Fruit fly (Drosophila melanogaster) whole organism, embryonic: ENCODE data around the gene MTF-1.
A peak's percentile ranks its signal among the peaks of the same experiment; 100 is the strongest.

Source experiments
- BtbVII ChIP-seq: fragments of 200-800 bp; sonication (Bioruptor generic); optimal IDR thresholded peaks from 3 replicates; lab custom pipeline; 2017; ENCODE audit warnings: missing biosample characterization, mild to moderate bottlenecking, missing genetic modification characterization
- Bteb2 ChIP-seq: fragments of 200-800 bp; sonication (Bioruptor generic); optimal IDR thresholded peaks from 2 replicates; lab custom pipeline; 2016; ENCODE audit warnings: missing biosample characterization, missing genetic modification characterization
- CG10147 ChIP-seq: fragments of 200-800 bp; sonication (Bioruptor generic); optimal IDR thresholded peaks from 2 replicates; lab custom pipeline; 2019; ENCODE audit warnings: missing biosample characterization, mild to moderate bottlenecking, missing genetic modification characterization, moderate library complexity
- CG12659 ChIP-seq: fragments of 200-800 bp; sonication (Bioruptor generic); optimal IDR thresholded peaks from 3 replicates; lab custom pipeline; 2017; ENCODE audit warnings: mild to moderate bottlenecking, missing biosample characterization, missing genetic modification reagents, missing genetic modification characterization
- CG14710 ChIP-seq: fragments of 200-800 bp; sonication (Bioruptor generic); optimal IDR thresholded peaks from 3 replicates; lab custom pipeline; 2019; ENCODE audit warnings: missing biosample characterization, mild to moderate bottlenecking, missing genetic modification characterization, moderate library complexity
- CG1529 ChIP-seq: fragments of 200-800 bp; sonication (Bioruptor generic); optimal IDR thresholded peaks from 3 replicates; lab custom pipeline; 2018; ENCODE audit warnings: missing biosample characterization, missing genetic modification characterization
- CG1647 ChIP-seq: fragments of 200-800 bp; sonication (Bioruptor generic); optimal IDR thresholded peaks from 3 replicates; lab custom pipeline; 2016; ENCODE audit warnings: missing biosample characterization, missing genetic modification characterization
- CG16813 ChIP-seq: fragments of 200-800 bp; sonication (Bioruptor generic); IDR thresholded peaks from 3 replicates; pipeline ENCODE4 v1.3.6; 2022; ENCODE audit warnings: missing biosample characterization, missing genetic modification characterization; ENCODE audit not compliant: partially characterized antibody
- CG16815 ChIP-seq: fragments of 200-800 bp; sonication (Bioruptor generic); optimal IDR thresholded peaks from 3 replicates; lab custom pipeline; 2017; ENCODE audit warnings: missing biosample characterization, mild to moderate bottlenecking, missing genetic modification characterization
- CG17186 ChIP-seq: fragments of 200-800 bp; sonication (Bioruptor generic); optimal IDR thresholded peaks from 3 replicates; lab custom pipeline; 2017; ENCODE audit warnings: missing biosample characterization, missing genetic modification reagents, missing genetic modification characterization
- CG17912 ChIP-seq: fragments of 200-800 bp; sonication (Bioruptor generic); optimal IDR thresholded peaks from 2 replicates; lab custom pipeline; 2018; ENCODE audit warnings: missing biosample characterization, mild to moderate bottlenecking, missing genetic modification characterization
- CG33213 ChIP-seq: fragments of 200-800 bp; sonication (Bioruptor generic); optimal IDR thresholded peaks from 3 replicates; lab custom pipeline; 2016; ENCODE audit warnings: missing biosample characterization, missing genetic modification characterization
- CG3838 ChIP-seq: fragments of 200-800 bp; sonication (Bioruptor generic); optimal IDR thresholded peaks from 3 replicates; lab custom pipeline; 2016; ENCODE audit warnings: missing biosample characterization, missing genetic modification characterization
- CG4282 ChIP-seq: fragments of 200-800 bp; sonication (Bioruptor generic); optimal IDR thresholded peaks from 2 replicates; lab custom pipeline; 2016; ENCODE audit warnings: missing biosample characterization, missing genetic modification characterization
- CG4424 ChIP-seq: fragments of 200-800 bp; sonication (Bioruptor generic); optimal IDR thresholded peaks from 3 replicates; lab custom pipeline; 2016; ENCODE audit warnings: missing biosample characterization, missing genetic modification characterization
- CG4617 ChIP-seq: fragments of 200-800 bp; sonication (Bioruptor generic); optimal IDR thresholded peaks from 3 replicates; lab custom pipeline; 2016; ENCODE audit warnings: missing biosample characterization, missing genetic modification characterization, borderline replicate concordance
- CG6175 ChIP-seq: fragments of 200-800 bp; sonication (Bioruptor generic); IDR thresholded peaks from 3 replicates; pipeline ENCODE4 v1.3.6; 2022; ENCODE audit warnings: missing biosample characterization, missing genetic modification characterization
- CG6683 ChIP-seq: fragments of 200-800 bp; sonication (Bioruptor generic); optimal IDR thresholded peaks from 2 replicates; lab custom pipeline; 2017; ENCODE audit warnings: missing biosample characterization, mild to moderate bottlenecking, missing genetic modification characterization, missing genetic modification reagents
- CG7745 ChIP-seq: fragments of 200-800 bp; sonication (Bioruptor generic); optimal IDR thresholded peaks from 2 replicates; lab custom pipeline; 2018; ENCODE audit warnings: missing biosample characterization, mild to moderate bottlenecking, missing genetic modification characterization, moderate library complexity
- CG8281 ChIP-seq: fragments of 200-800 bp; sonication (Bioruptor generic); optimal IDR thresholded peaks from 2 replicates; lab custom pipeline; 2018; ENCODE audit warnings: missing biosample characterization, mild to moderate bottlenecking, missing genetic modification characterization, moderate library complexity
- CrebB ChIP-seq: fragments of 200-800 bp; sonication (Bioruptor generic); optimal IDR thresholded peaks from 3 replicates; lab custom pipeline; 2018; ENCODE audit warnings: missing biosample characterization, mild to moderate bottlenecking, missing genetic modification characterization
- D19A ChIP-seq: fragments of 200-800 bp; optimal IDR thresholded peaks from 3 replicates; lab custom pipeline; 2019; ENCODE audit warnings: missing biosample characterization, mild to moderate bottlenecking, missing genetic modification characterization, moderate library complexity
- Dip2 ChIP-seq: fragments of 200-800 bp; sonication (Bioruptor generic); IDR thresholded peaks from 2 replicates; pipeline ENCODE4 v1.3.6; 2022; ENCODE audit warnings: missing biosample characterization, missing genetic modification characterization
- Dp ChIP-seq: fragments of 200-800 bp; sonication (Bioruptor generic); optimal IDR thresholded peaks from 2 replicates; lab custom pipeline; 2018; ENCODE audit warnings: missing biosample characterization, mild to moderate bottlenecking, missing genetic modification characterization, moderate library complexity
- HHEX ChIP-seq: fragments of 200-800 bp; sonication (Bioruptor generic); optimal IDR thresholded peaks from 3 replicates; lab custom pipeline; 2017; ENCODE audit warnings: missing biosample characterization, mild to moderate bottlenecking, missing genetic modification characterization, missing genetic modification reagents
- HLH54F ChIP-seq: fragments of 200-800 bp; sonication (Bioruptor generic); optimal IDR thresholded peaks from 3 replicates; lab custom pipeline; 2016; ENCODE audit warnings: missing biosample characterization, missing genetic modification characterization
- Hmx ChIP-seq: fragments of 200-800 bp; sonication (Bioruptor generic); optimal IDR thresholded peaks from 2 replicates; lab custom pipeline; 2016; ENCODE audit warnings: missing biosample characterization, missing genetic modification characterization
- Hr39 ChIP-seq: fragments of >200 bp; optimal IDR thresholded peaks from 2 replicates; lab custom pipeline; 2017
- Lim3 ChIP-seq: fragments of 200-800 bp; sonication (Bioruptor generic); IDR thresholded peaks from 2 replicates; pipeline ENCODE4 v1.3.6; 2022; ENCODE audit warnings: missing biosample characterization, missing genetic modification characterization
- NfI ChIP-seq: fragments of 200-800 bp; sonication (Bioruptor generic); optimal IDR thresholded peaks from 3 replicates; lab custom pipeline; 2018; ENCODE audit warnings: missing biosample characterization, mild to moderate bottlenecking, missing genetic modification characterization, moderate library complexity
- Poxn ChIP-seq: fragments of 200-800 bp; sonication (Bioruptor generic); IDR thresholded peaks from 2 replicates; pipeline ENCODE4 v1.3.6; 2022; ENCODE audit warnings: missing biosample characterization, missing genetic modification characterization
- Sox102F ChIP-seq: fragments of 200-800 bp; sonication (Bioruptor generic); optimal IDR thresholded peaks from 2 replicates; lab custom pipeline; 2018; ENCODE audit warnings: missing biosample characterization, mild to moderate bottlenecking, missing genetic modification characterization, moderate library complexity
- Taf1 ChIP-seq: fragments of 200-800 bp; sonication (Bioruptor generic); IDR thresholded peaks from 2 replicates; pipeline ENCODE4 v1.3.6; 2022; ENCODE audit warnings: missing biosample characterization, missing genetic modification characterization
- YL-1 ChIP-seq: fragments of 200-800 bp; sonication (Bioruptor generic); optimal IDR thresholded peaks from 3 replicates; lab custom pipeline; 2017; ENCODE audit warnings: missing biosample characterization, mild to moderate bottlenecking, missing genetic modification characterization
- al ChIP-seq: fragments of 200-800 bp; sonication (Bioruptor generic); IDR thresholded peaks from 2 replicates; pipeline ENCODE4 v1.3.6; 2022; ENCODE audit warnings: missing biosample characterization, missing genetic modification characterization
- bab2 ChIP-seq: fragments of 200-800 bp; sonication (Bioruptor generic); optimal IDR thresholded peaks from 2 replicates; lab custom pipeline; 2016; ENCODE audit warnings: missing biosample characterization, missing genetic modification characterization
- cad ChIP-seq: fragments of >200 bp; optimal IDR thresholded peaks from 2 replicates; lab custom pipeline; 2017; ENCODE audit warnings: missing biosample characterization, missing genetic modification characterization
- dysf ChIP-seq: fragments of 200-800 bp; sonication (Bioruptor generic); IDR thresholded peaks from 3 replicates; pipeline ENCODE4 v1.3.6; 2022; ENCODE audit warnings: missing biosample characterization, missing genetic modification characterization
- gce ChIP-seq: fragments of 200-800 bp; sonication (Bioruptor generic); IDR thresholded peaks from 3 replicates; pipeline ENCODE4 v1.3.6; 2022; ENCODE audit warnings: missing biosample characterization, missing genetic modification characterization
- gfzf ChIP-seq: fragments of 200-800 bp; sonication (Bioruptor generic); optimal IDR thresholded peaks from 2 replicates; lab custom pipeline; 2016; ENCODE audit warnings: missing biosample characterization, mild to moderate bottlenecking, missing genetic modification characterization, moderate library complexity
- h ChIP-seq: fragments of >200 bp; optimal IDR thresholded peaks from 2 replicates; lab custom pipeline; 2017
- ham ChIP-seq: fragments of 200-800 bp; sonication (Bioruptor generic); IDR thresholded peaks from 2 replicates; pipeline ENCODE4 v1.3.6; 2022; ENCODE audit warnings: missing biosample characterization, missing genetic modification characterization
- klu ChIP-seq: fragments of 200-800 bp; sonication (Bioruptor generic); IDR thresholded peaks from 2 replicates; pipeline ENCODE4 v1.3.6; 2022; ENCODE audit warnings: missing biosample characterization, missing genetic modification characterization
- lbe ChIP-seq: fragments of 200-800 bp; sonication (Bioruptor generic); optimal IDR thresholded peaks from 2 replicates; lab custom pipeline; 2016; ENCODE audit warnings: missing biosample characterization, mild to moderate bottlenecking, missing genetic modification characterization
- mam ChIP-seq: fragments of 200-800 bp; sonication (Bioruptor generic); optimal IDR thresholded peaks from 3 replicates; lab custom pipeline; 2016; ENCODE audit warnings: missing biosample characterization, missing genetic modification characterization
- schlank ChIP-seq: fragments of 200-800 bp; sonication (Bioruptor generic); optimal IDR thresholded peaks from 2 replicates; lab custom pipeline; 2018; ENCODE audit warnings: missing biosample characterization, mild to moderate bottlenecking, missing genetic modification characterization
- sens-2 ChIP-seq: fragments of 200-800 bp; sonication (Bioruptor generic); IDR thresholded peaks from 2 replicates; pipeline ENCODE4 v1.3.6; 2022; ENCODE audit warnings: missing biosample characterization, missing genetic modification characterization
- stc ChIP-seq: fragments of 200-800 bp; sonication (Bioruptor generic); IDR thresholded peaks from 2 replicates; pipeline ENCODE4 v1.3.6; 2022; ENCODE audit warnings: missing biosample characterization, missing genetic modification characterization
- stwl ChIP-seq: fragments of 200-800 bp; sonication (Bioruptor generic); optimal IDR thresholded peaks from 3 replicates; lab custom pipeline; 2018; ENCODE audit warnings: missing biosample characterization, mild to moderate bottlenecking, missing genetic modification characterization, moderate library complexity
- ttk ChIP-seq: fragments of 200-800 bp; sonication (Bioruptor generic); IDR thresholded peaks from 2 replicates; pipeline ENCODE4 v2.1.2; 2022; ENCODE audit warnings: missing biosample characterization, missing genetic modification characterization

The MTF-1 gene

dm6 chr3L:9410754-9411423, 19.2 kb upstream of the MTF-1 start, which contains the start of the genes CG4022 and Cpsf5 (continued):
- TF ChIP-seq HLH54F (GFP tag; lab: Kevin White, UChicago) (peak; percentile 75), al (peak; percentile 79), sens-2 (0 out of 2 replicates have a peak, but pooled peaks have one; percentile 29), CG16815 (peak; percentile 70), D19A (tag; lab: Kevin White, UChicago) (peak; percentile 52), stc (GFP tag; lab: Robert Waterston, UW) (peak; percentile 78), CG4424 (GFP tag; lab: Kevin White, UChicago) (peak; percentile 86), CG1529 (peak; percentile 76), bab2 (GFP tag; lab: Kevin White, UChicago) (peak; percentile 72), mam (GFP tag; lab: Kevin White, UChicago) (peak; percentile 73), CG8281 (tag; lab: Kevin White, UChicago) (peak; percentile 36), CG7745 (peak; percentile 99), Dip2 (GFP tag; lab: Robert Waterston, UW) (no peak), h (lab: Kevin White, UChicago) (no peak), gce (peak; percentile 80; the same call in 1 of the 3 replicates), CG17186 (GFP tag; lab: Kevin White, UChicago) (peak; percentile 90), Sox102F (GFP tag; lab: Kevin White, UChicago) (peak; percentile 82), CG6683 (GFP tag; lab: Kevin White, UChicago) (peak; percentile 53), CG1647 (GFP tag; lab: Kevin White, UChicago) (peak; percentile 53), HHEX (GFP tag; lab: Kevin White, UChicago) (peak; percentile 69), NfI (GFP tag; lab: Kevin White, UChicago) (peak; percentile 87), gfzf (GFP tag; lab: Kevin White, UChicago) (peak; percentile 71), dysf (peak; percentile 84), Poxn (GFP tag; lab: Robert Waterston, UW) (peak; percentile 56; the same call in 1 of the 2 replicates), ttk (GFP tag; lab: Robert Waterston, UW) (peak; percentile 77), CG4282 (no peak), lbe (peak; percentile 66), Bteb2 (GFP tag; lab: Kevin White, UChicago) (peak; percentile 48), CG4617 (GFP tag; lab: Kevin White, UChicago) (peak; percentile 85), Hmx (GFP tag; lab: Kevin White, UChicago) (peak; percentile 44), YL-1 (GFP tag; lab: Kevin White, UChicago) (peak; percentile 88), klu (peak; percentile 77), CG10147 (GFP tag; lab: Kevin White, UChicago) (peak; percentile 71), cad (GFP tag; lab: Kevin White, UChicago) (no peak), CG17912 (GFP tag; lab: Kevin White, UChicago) (peak; percentile 56), BtbVII (peak; percentile 47), CG33213 (GFP tag; lab: Kevin White, UChicago) (peak; percentile 52), Dp (GFP tag; lab: Kevin White, UChicago) (peak; percentile 28), stwl (tag; lab: Kevin White, UChicago) (peak; percentile 73), Lim3 (GFP tag; lab: Robert Waterston, UW) (no peak), CrebB (tag; lab: Kevin White, UChicago) (peak; percentile 75), Taf1 (GFP tag; lab: Robert Waterston, UW) (peak; percentile 68), CG12659 (peak; percentile 91), CG6175 (peak; percentile 19; the same call in 1 of the 3 replicates), schlank (tag; lab: Kevin White, UChicago) (peak; percentile 63), CG16813 (peak; percentile 48; the same call in 1 of the 3 replicates), CG14710 (tag; lab: Kevin White, UChicago) (peak; percentile 90), ham (peak; percentile 52; the same call in 1 of the 2 replicates), Hr39 (lab: Kevin White, UChicago) (no peak), CG3838 (peak; percentile 74)
